Fruit fly (Drosophila melanogaster) whole organism, embryonic: ENCODE measurements around the gene CG32073.
A peak's percentile ranks its signal among the peaks of the same experiment; 100 is the strongest.

Experiments used
- BEAF-32 ChIP-seq: fragments of 200-800 bp; sonication (Bioruptor generic); optimal IDR thresholded peaks from 3 replicates; lab custom pipeline; 2017; ENCODE audit warnings: missing biosample characterization, missing genetic modification characterization, mild to moderate bottlenecking, moderate library complexity, missing genetic modification reagents
- BtbVII ChIP-seq: fragments of 200-800 bp; sonication (Bioruptor generic); optimal IDR thresholded peaks from 3 replicates; lab custom pipeline; 2017; ENCODE audit warnings: missing biosample characterization, mild to moderate bottlenecking, missing genetic modification characterization
- CG10147 ChIP-seq: fragments of 200-800 bp; sonication (Bioruptor generic); optimal IDR thresholded peaks from 2 replicates; lab custom pipeline; 2019; ENCODE audit warnings: missing biosample characterization, mild to moderate bottlenecking, missing genetic modification characterization, moderate library complexity
- CG10209 ChIP-seq: fragments of 200-800 bp; sonication (Bioruptor generic); optimal IDR thresholded peaks from 3 replicates; lab custom pipeline; 2017; ENCODE audit warnings: missing biosample characterization, mild to moderate bottlenecking, missing genetic modification characterization, missing genetic modification reagents
- CG10274 ChIP-seq: fragments of 200-800 bp; sonication (Bioruptor generic); optimal IDR thresholded peaks from 3 replicates; lab custom pipeline; 2017; ENCODE audit warnings: missing biosample characterization, mild to moderate bottlenecking, missing genetic modification characterization
- CG11695 ChIP-seq: fragments of 200-800 bp; sonication (Bioruptor generic); IDR thresholded peaks from 3 replicates; pipeline ENCODE4 v1.3.6; 2022; ENCODE audit warnings: missing biosample characterization, missing genetic modification characterization
- CG11723 ChIP-seq: fragments of 200-800 bp; sonication (Bioruptor generic); optimal IDR thresholded peaks from 2 replicates; lab custom pipeline; 2017; ENCODE audit warnings: missing biosample characterization, mild to moderate bottlenecking, missing genetic modification characterization
- CG14710 ChIP-seq: fragments of 200-800 bp; sonication (Bioruptor generic); optimal IDR thresholded peaks from 3 replicates; lab custom pipeline; 2019; ENCODE audit warnings: missing biosample characterization, mild to moderate bottlenecking, missing genetic modification characterization, moderate library complexity
- CG15011 ChIP-seq: fragments of 200-800 bp; sonication (Bioruptor generic); optimal IDR thresholded peaks from 3 replicates; lab custom pipeline; 2018; ENCODE audit warnings: missing biosample characterization, mild to moderate bottlenecking, missing genetic modification characterization
- CG1647 ChIP-seq: fragments of 200-800 bp; sonication (Bioruptor generic); optimal IDR thresholded peaks from 3 replicates; lab custom pipeline; 2016; ENCODE audit warnings: missing biosample characterization, missing genetic modification characterization
- CG17359 ChIP-seq: fragments of 200-800 bp; sonication (Bioruptor generic); optimal IDR thresholded peaks from 3 replicates; lab custom pipeline; 2018; ENCODE audit warnings: missing biosample characterization, mild to moderate bottlenecking, missing genetic modification characterization, moderate library complexity
- CG17612 ChIP-seq: fragments of 200-800 bp; sonication (Bioruptor generic); IDR thresholded peaks from 2 replicates; pipeline ENCODE4 v1.3.6; 2022; ENCODE audit warnings: missing biosample characterization, missing genetic modification characterization
- CG17802 ChIP-seq: fragments of 200-800 bp; sonication (Bioruptor generic); optimal IDR thresholded peaks from 2 replicates; lab custom pipeline; 2018; ENCODE audit warnings: missing biosample characterization, mild to moderate bottlenecking, missing genetic modification characterization, moderate library complexity
- CG17912 ChIP-seq: fragments of 200-800 bp; sonication (Bioruptor generic); optimal IDR thresholded peaks from 2 replicates; lab custom pipeline; 2018; ENCODE audit warnings: missing biosample characterization, mild to moderate bottlenecking, missing genetic modification characterization
- CG30403 ChIP-seq: fragments of 200-800 bp; sonication (Bioruptor generic); optimal IDR thresholded peaks from 3 replicates; lab custom pipeline; 2016; ENCODE audit warnings: missing biosample characterization, missing genetic modification characterization
- CG32767 ChIP-seq: fragments of 200-800 bp; sonication (Bioruptor generic); IDR thresholded peaks from 2 replicates; pipeline ENCODE4 v1.3.6; 2022; ENCODE audit warnings: missing biosample characterization, missing genetic modification characterization
- CG43689 ChIP-seq: fragments of 200-800 bp; sonication (Bioruptor generic); IDR thresholded peaks from 2 replicates; pipeline ENCODE4 v1.3.6; 2022; ENCODE audit warnings: missing biosample characterization, missing genetic modification characterization
- CG4707 ChIP-seq: fragments of 200-800 bp; sonication (Bioruptor generic); optimal IDR thresholded peaks from 2 replicates; lab custom pipeline; 2018; ENCODE audit warnings: missing biosample characterization, mild to moderate bottlenecking, missing genetic modification characterization, moderate library complexity
- CG6654 ChIP-seq: fragments of 200-800 bp; sonication (Bioruptor generic); optimal IDR thresholded peaks from 2 replicates; lab custom pipeline; 2017; ENCODE audit warnings: missing biosample characterization, mild to moderate bottlenecking, missing genetic modification characterization
- CG6813 ChIP-seq: fragments of 200-800 bp; sonication (Bioruptor generic); optimal IDR thresholded peaks from 2 replicates; lab custom pipeline; 2017; ENCODE audit warnings: missing biosample characterization, missing genetic modification characterization, mild to moderate bottlenecking, moderate library complexity, missing genetic modification reagents
- CG7372 ChIP-seq: fragments of 200-800 bp; sonication (Bioruptor generic); IDR thresholded peaks from 2 replicates; pipeline ENCODE4 v1.3.6; 2022; ENCODE audit warnings: missing biosample characterization, missing genetic modification characterization
- CG9609 ChIP-seq: fragments of 200-800 bp; sonication (Bioruptor generic); optimal IDR thresholded peaks from 3 replicates; lab custom pipeline; 2016; ENCODE audit warnings: missing biosample characterization, missing genetic modification characterization
- CG9817 ChIP-seq: fragments of 200-800 bp; sonication (Bioruptor generic); optimal IDR thresholded peaks from 2 replicates; lab custom pipeline; 2018; ENCODE audit warnings: missing biosample characterization, mild to moderate bottlenecking, missing genetic modification characterization, moderate library complexity
- D ChIP-seq, 2 experiments: fragments of 200-800 bp in 1 of 2; fragments of >200 bp in 1 of 2; sonication (Bioruptor generic) in 1 of 2; optimal IDR thresholded peaks; 2 replicates in 1 of 2; 3 replicates in 1 of 2; lab custom pipeline; 2017; ENCODE audit warnings: mild to moderate bottlenecking in 1 of 2, missing biosample characterization in 1 of 2, missing genetic modification characterization in 1 of 2, missing genetic modification reagents in 1 of 2
- Dip2 ChIP-seq: fragments of 200-800 bp; sonication (Bioruptor generic); IDR thresholded peaks from 2 replicates; pipeline ENCODE4 v1.3.6; 2022; ENCODE audit warnings: missing biosample characterization, missing genetic modification characterization
- H15 ChIP-seq: fragments of 200-800 bp; sonication (Bioruptor generic); IDR thresholded peaks from 3 replicates; pipeline ENCODE4 v1.3.6; 2022; ENCODE audit warnings: missing biosample characterization, missing genetic modification characterization
- HLH3B ChIP-seq: fragments of 200-800 bp; sonication (Bioruptor generic); IDR thresholded peaks from 2 replicates; pipeline ENCODE4 v1.3.6; 2022; ENCODE audit warnings: missing biosample characterization, missing genetic modification characterization
- HmgD ChIP-seq: fragments of 200-800 bp; sonication (Bioruptor generic); optimal IDR thresholded peaks from 3 replicates; lab custom pipeline; 2016; ENCODE audit warnings: missing biosample characterization, missing genetic modification characterization
- Hr3 ChIP-seq: fragments of 200-800 bp; sonication (Bioruptor generic); optimal IDR thresholded peaks from 3 replicates; lab custom pipeline; 2016; ENCODE audit warnings: missing biosample characterization, missing genetic modification characterization
- Oli ChIP-seq: fragments of 200-800 bp; sonication (Bioruptor generic); optimal IDR thresholded peaks from 2 replicates; lab custom pipeline; 2018; ENCODE audit warnings: missing biosample characterization, mild to moderate bottlenecking, missing genetic modification characterization, moderate library complexity
- dmrt99B ChIP-seq: fragments of 200-800 bp; sonication (Bioruptor generic); optimal IDR thresholded peaks from 2 replicates; lab custom pipeline; 2018; ENCODE audit warnings: missing biosample characterization, mild to moderate bottlenecking, missing genetic modification characterization, moderate library complexity
- ewg ChIP-seq: fragments of 200-800 bp; sonication (Bioruptor generic); optimal IDR thresholded peaks from 3 replicates; lab custom pipeline; 2017; ENCODE audit warnings: mild to moderate bottlenecking, missing biosample characterization, missing genetic modification reagents, missing genetic modification characterization
- fd3F ChIP-seq: fragments of 200-800 bp; sonication (Bioruptor generic); optimal IDR thresholded peaks from 2 replicates; lab custom pipeline; 2018; ENCODE audit warnings: missing biosample characterization, mild to moderate bottlenecking, missing genetic modification characterization, moderate library complexity
- gro ChIP-seq: fragments of 200-800 bp; sonication (Bioruptor generic); optimal IDR thresholded peaks from 2 replicates; lab custom pipeline; 2016; ENCODE audit warnings: missing biosample characterization, missing genetic modification characterization
- gsb ChIP-seq: fragments of 200-800 bp; sonication (Bioruptor generic); IDR thresholded peaks from 2 replicates; pipeline ENCODE4 v1.3.6; 2022; ENCODE audit warnings: missing biosample characterization, missing genetic modification characterization
- gt ChIP-seq: fragments of 200-800 bp; sonication (Bioruptor generic); IDR thresholded peaks from 2 replicates; pipeline ENCODE4 v1.3.6; 2022; ENCODE audit warnings: missing biosample characterization, missing genetic modification characterization
- kni ChIP-seq: fragments of 200-800 bp; sonication (Bioruptor generic); optimal IDR thresholded peaks from 3 replicates; lab custom pipeline; 2017; ENCODE audit warnings: mild to moderate bottlenecking, missing biosample characterization, missing genetic modification reagents, missing genetic modification characterization
- mam ChIP-seq: fragments of 200-800 bp; sonication (Bioruptor generic); optimal IDR thresholded peaks from 3 replicates; lab custom pipeline; 2016; ENCODE audit warnings: missing biosample characterization, missing genetic modification characterization
- mld ChIP-seq: fragments of 200-800 bp; sonication (Bioruptor generic); IDR thresholded peaks from 3 replicates; pipeline ENCODE4 v1.3.6; 2022; ENCODE audit warnings: missing biosample characterization, missing genetic modification characterization; ENCODE audit not compliant: partially characterized antibody
- nau ChIP-seq: fragments of 200-800 bp; sonication (Bioruptor generic); optimal IDR thresholded peaks from 3 replicates; lab custom pipeline; 2017; ENCODE audit warnings: missing biosample characterization, mild to moderate bottlenecking, missing genetic modification characterization, missing genetic modification reagents
- pzg ChIP-seq: fragments of 200-800 bp; sonication (Bioruptor generic); optimal IDR thresholded peaks from 3 replicates; lab custom pipeline; 2018; ENCODE audit warnings: missing biosample characterization, mild to moderate bottlenecking, missing genetic modification characterization, moderate library complexity
- ro ChIP-seq: fragments of 200-800 bp; sonication (Bioruptor generic); IDR thresholded peaks from 2 replicates; pipeline ENCODE4 v1.3.6; 2022; ENCODE audit warnings: missing biosample characterization, missing genetic modification characterization
- so ChIP-seq: fragments of 200-800 bp; sonication (Bioruptor generic); IDR thresholded peaks from 3 replicates; pipeline ENCODE4 v1.3.6; 2022; ENCODE audit warnings: missing biosample characterization, missing genetic modification characterization
- tap ChIP-seq: fragments of 200-800 bp; optimal IDR thresholded peaks from 3 replicates; lab custom pipeline; 2019; ENCODE audit warnings: missing biosample characterization, mild to moderate bottlenecking, missing genetic modification characterization, moderate library complexity
- tx ChIP-seq: fragments of 200-800 bp; sonication (Bioruptor generic); optimal IDR thresholded peaks from 2 replicates; lab custom pipeline; 2016; ENCODE audit warnings: missing biosample characterization, missing genetic modification characterization
- usp ChIP-seq: fragments of >200 bp; optimal IDR thresholded peaks from 2 replicates; lab custom pipeline; 2017; ENCODE audit warnings: missing biosample characterization, missing genetic modification characterization
- wor ChIP-seq: fragments of 200-800 bp; sonication (Bioruptor generic); IDR thresholded peaks from 2 replicates; pipeline ENCODE4 v1.3.6; 2022; ENCODE audit warnings: missing biosample characterization, missing genetic modification characterization
- zen2 ChIP-seq: fragments of 200-800 bp; sonication (Bioruptor generic); IDR thresholded peaks from 3 replicates; pipeline ENCODE4 v1.3.6; 2022; ENCODE audit warnings: missing biosample characterization, missing genetic modification characterization; ENCODE audit not compliant: partially characterized antibody

CG32073 gene

dm6 chr3L:11084557-11085231 lies 22.7 kb downstream of the CG32073 start (continued):
- TF ChIP-seq Hr3 (GFP tag; lab: Kevin White, UChicago) (peak; percentile 94), CG14710 (peak; percentile 97), CG17912 (GFP tag; lab: Kevin White, UChicago) (peak; percentile 78), pzg (no peak), CG6813 (GFP tag; lab: Kevin White, UChicago) (peak; percentile 93), H15 (GFP tag; lab: Robert Waterston, UW) (peak; percentile 95), CG9817 (peak; percentile 77), fd3F (peak; percentile 89), CG7372 (GFP tag; lab: Robert Waterston, UW) (peak; percentile 91), mld (GFP tag; lab: Robert Waterston, UW) (no peak), CG30403 (GFP tag; lab: Kevin White, UChicago) (peak; percentile 96), CG17612 (peak; percentile 82), nau (no peak), gsb (GFP tag; lab: Robert Waterston, UW) (peak; percentile 82), CG4707 (GFP tag; lab: Kevin White, UChicago) (peak; percentile 94), BtbVII (GFP tag; lab: Kevin White, UChicago) (peak; percentile 81), CG11723 (GFP tag; lab: Kevin White, UChicago) (peak; percentile 94), CG6654 (GFP tag; lab: Kevin White, UChicago) (peak; percentile 78), mam (GFP tag; lab: Kevin White, UChicago) (peak; percentile 92), gt (GFP tag; lab: Robert Waterston, UW) (peak; percentile 83), CG32767 (GFP tag; lab: Robert Waterston, UW) (peak; percentile 97), CG17359 (peak; percentile 97), CG1647 (peak; percentile 91), CG10274 (GFP tag; lab: Kevin White, UChicago) (peak; percentile 73), tx (GFP tag; lab: Kevin White, UChicago) (peak; percentile 93), HLH3B (GFP tag; lab: Robert Waterston, UW) (peak; percentile 98), CG15011 (GFP tag; lab: Kevin White, UChicago) (peak; percentile 88), CG43689 (GFP tag; lab: Robert Waterston, UW) (peak; percentile 89), ewg (GFP tag; lab: Kevin White, UChicago) (peak; percentile 93), CG10209 (peak; percentile 96), ro (GFP tag; lab: Robert Waterston, UW) (peak; percentile 86), CG11695 (GFP tag; lab: Robert Waterston, UW) (peak; percentile 94), gro (GFP tag; lab: Kevin White, UChicago) (peak; percentile 82), HmgD (GFP tag; lab: Kevin White, UChicago) (peak; percentile 82), dmrt99B (tag; lab: Kevin White, UChicago) (peak; percentile 97), zen2 (GFP tag; lab: Robert Waterston, UW) (no peak), CG9609 (peak; percentile 95), usp (GFP tag; lab: Kevin White, UChicago) (no peak), so (GFP tag; lab: Robert Waterston, UW) (peak; percentile 97), Oli (tag; lab: Kevin White, UChicago) (peak; percentile 98), wor (GFP tag; lab: Robert Waterston, UW) (peak; percentile 92), tap (tag; lab: Kevin White, UChicago) (peak; percentile 96), kni (GFP tag; lab: Kevin White, UChicago) (peak; percentile 41), BEAF-32 (GFP tag; lab: Kevin White, UChicago) (peak; percentile 5), D (optimal IDR thresholded peaks at IDR 0.05; lab: Kevin White, UChicago) (no peak), D (GFP tag; optimal IDR thresholded peaks at IDR 0.05; lab: Kevin White, UChicago) (peak; percentile 95), Dip2 (GFP tag; lab: Robert Waterston, UW) (peak; percentile 36; the same call in 1 of the 2 replicates), CG10147 (GFP tag; lab: Kevin White, UChicago) (peak; percentile 95), CG17802 (tag; lab: Kevin White, UChicago) (peak; percentile 75)
